Worm (Caenorhabditis elegans) whole organism, L4 larva: Measurements from ENCODE around the gene msp-55.

Source experiments
- F37D6.2 ChIP-seq: sonication (generic microtip); optimal IDR thresholded peaks from 2 replicates; lab custom pipeline; 2016; ENCODE audit warnings: mild to moderate bottlenecking, missing genetic modification characterization, missing compliant biosample characterization
- F44E2.7 ChIP-seq: fragments of 200-800 bp; sonication (Bioruptor generic); IDR thresholded peaks from 2 replicates; pipeline ENCODE4 v2.1.2; 2022; ENCODE audit warnings: missing genetic modification characterization, missing compliant biosample characterization
- daf-12 ChIP-seq: fragments of 150-350 bp; optimal IDR thresholded peaks from 2 replicates; lab custom pipeline; 2014; ENCODE audit warnings: missing biosample characterization, missing genetic modification reagents, missing genetic modification characterization
- egl-27 ChIP-seq: sonication (generic microtip); optimal IDR thresholded peaks from 3 replicates; lab custom pipeline; 2017; ENCODE audit warnings: missing biosample characterization, missing genetic modification reagents, missing genetic modification characterization
- egl-43 ChIP-seq: fragments of 200-800 bp; sonication (Bioruptor generic); IDR thresholded peaks from 2 replicates; pipeline ENCODE4 v1.3.6; 2022; ENCODE audit warnings: missing genetic modification reagents, missing genetic modification characterization, missing compliant biosample characterization
- fkh-10 ChIP-seq: fragments of 150-350 bp; optimal IDR thresholded peaks from 2 replicates; lab custom pipeline; 2014; ENCODE audit warnings: missing biosample characterization, missing genetic modification reagents, missing genetic modification characterization
- lin-1 ChIP-seq: fragments of 200-800 bp; sonication (Bioruptor generic); IDR thresholded peaks from 2 replicates; pipeline ENCODE4 v1.3.6; 2022; ENCODE audit warnings: missing genetic modification reagents, missing genetic modification characterization, missing compliant biosample characterization
- lir-3 ChIP-seq: sonication (generic microtip); optimal IDR thresholded peaks from 2 replicates; lab custom pipeline; 2016; ENCODE audit warnings: mild to moderate bottlenecking, missing genetic modification characterization, missing compliant biosample characterization
- lsy-2 ChIP-seq, 2 experiments: fragments of 150-350 bp in 1 of 2; sonication (generic microtip) in 1 of 2; optimal IDR thresholded peaks; 2 replicates each; lab custom pipeline; 2014 to 2017; ENCODE audit warnings: missing biosample characterization in 2 of 2, missing genetic modification characterization in 2 of 2
- mdl-1 ChIP-seq, 2 experiments: fragments of 150-350 bp in 1 of 2; sonication (generic microtip) in 1 of 2; optimal IDR thresholded peaks; 2 replicates each; lab custom pipeline; 2014 to 2017; ENCODE audit warnings: missing biosample characterization in 2 of 2, missing genetic modification characterization in 2 of 2
- mdt-29 ChIP-seq: fragments of 200-800 bp; sonication (Bioruptor generic); IDR thresholded peaks from 2 replicates; pipeline ENCODE4 v1.3.6; 2022; ENCODE audit warnings: missing genetic modification reagents, missing genetic modification characterization, missing compliant biosample characterization
- mes-2 ChIP-seq: sonication (generic microtip); optimal IDR thresholded peaks from 2 replicates; lab custom pipeline; 2016; ENCODE audit warnings: missing genotype, mild to moderate bottlenecking, missing genetic modification characterization, missing compliant biosample characterization; ENCODE audit not compliant: poor library complexity, severe bottlenecking
- mxl-3 ChIP-seq: fragments of 200-800 bp; sonication (Bioruptor generic); optimal IDR thresholded peaks from 2 replicates; lab custom pipeline; 2018; ENCODE audit warnings: mild to moderate bottlenecking, missing genetic modification characterization, missing compliant biosample characterization
- nhr-237 ChIP-seq: sonication (generic microtip); optimal IDR thresholded peaks from 2 replicates; lab custom pipeline; 2017; ENCODE audit warnings: missing biosample characterization, missing genetic modification characterization
- nhr-6 ChIP-seq: fragments of 150-350 bp; optimal IDR thresholded peaks from 2 replicates; lab custom pipeline; 2014; ENCODE audit warnings: missing biosample characterization, missing genetic modification characterization
- nhr-76 ChIP-seq: fragments of 150-350 bp; optimal IDR thresholded peaks from 2 replicates; lab custom pipeline; 2014; ENCODE audit warnings: missing biosample characterization, missing genetic modification characterization
- saeg-2 ChIP-seq: fragments of 200-800 bp; sonication (Bioruptor generic); IDR thresholded peaks from 2 replicates; pipeline ENCODE4 v1.3.6; 2022; ENCODE audit warnings: missing genetic modification reagents, missing genetic modification characterization, missing compliant biosample characterization
- snpc-1.2 ChIP-seq: fragments of 200-800 bp; sonication (Bioruptor generic); IDR thresholded peaks from 2 replicates; pipeline ENCODE4 v1.3.6; 2022; ENCODE audit warnings: missing genetic modification reagents, missing genetic modification characterization, missing compliant biosample characterization
- tag-97 ChIP-seq: fragments of 200-800 bp; sonication (Bioruptor generic); IDR thresholded peaks from 2 replicates; pipeline ENCODE4 v1.3.6; 2022; ENCODE audit warnings: missing genetic modification characterization, missing compliant biosample characterization
- zip-11 ChIP-seq: fragments of 200-800 bp; sonication (Bioruptor generic); IDR thresholded peaks from 2 replicates; pipeline ENCODE4 v1.3.6; 2022; ENCODE audit warnings: missing genetic modification characterization, missing compliant biosample characterization

The msp-55 gene

ce11 chrIV:5011025-5011424, 44.8 kb downstream of the msp-55 start:
- TF ChIP-seq snpc-1.2 = peak; percentile 74

ce11 chrIV:5008378-5008777, 47.4 kb downstream of the msp-55 start, which contains the start of gene srm-2:
TSS of gene srm-2 (plus strand) at chrIV:5008678.
- TF ChIP-seq lin-1 (GFP tag; lab: Robert Waterston, UW) = no peak
- TF ChIP-seq mdt-29 (GFP tag; lab: Robert Waterston, UW) = no peak
- TF ChIP-seq egl-27 (tag; lab: Kevin White, UChicago) = no peak
- no peak for TF ChIP-seq zip-11 (GFP tag; lab: Robert Waterston, UW)
- TF ChIP-seq F37D6.2 (tag; lab: Kevin White, UChicago) = no peak
- TF ChIP-seq mes-2 = no peak
- TF ChIP-seq F44E2.7 (GFP tag; lab: Robert Waterston, UW) = no peak
- TF ChIP-seq saeg-2 (GFP tag; lab: Robert Waterston, UW) = no peak
- no peak for TF ChIP-seq fkh-10 (GFP tag; lab: Kevin White, UChicago)
- no peak for TF ChIP-seq lsy-2 (tag; optimal IDR thresholded peaks at IDR 0.05; lab: Kevin White, UChicago)
- TF ChIP-seq mdl-1 (tag; optimal IDR thresholded peaks at IDR 0.05; lab: Kevin White, UChicago) = no peak
- no peak for TF ChIP-seq egl-43 (GFP tag; lab: Robert Waterston, UW)
- no peak for TF ChIP-seq daf-12
- TF ChIP-seq mxl-3 (GFP tag; lab: Kevin White, UChicago) = no peak
- TF ChIP-seq nhr-76 (tag; lab: Kevin White, UChicago) = no peak
- TF ChIP-seq nhr-237 (tag; lab: Kevin White, UChicago) = no peak
- TF ChIP-seq nhr-6 (tag; lab: Kevin White, UChicago) = no peak
- TF ChIP-seq tag-97 (GFP tag; lab: Robert Waterston, UW) = no peak
- TF ChIP-seq lir-3 (tag; lab: Kevin White, UChicago) = no peak
